Fruit fly (Drosophila melanogaster): ENCODE measurements around the gene GckIII.

The GckIII gene

dm6 chr3R:17072526-17073114 is 12.7 kb upstream of the GckIII start, which contains the start of the genes Ns1 and mRpS11 (continued):
- TF ChIP-seq pfk (GFP tag; optimal IDR thresholded peaks at IDR 0.05) (no peak), Nf-YC (tag; optimal IDR thresholded peaks at IDR 0.05) (peak; percentile 24), CG12071 (GFP tag; optimal IDR thresholded peaks at IDR 0.05) (no peak), Bteb2 (GFP tag; optimal IDR thresholded peaks at IDR 0.05) (no peak), disco-r (GFP tag; optimal IDR thresholded peaks at IDR 0.05) (peak; percentile 3), Trl (optimal IDR thresholded peaks at IDR 0.05) (no peak), Trl (GFP tag; optimal IDR thresholded peaks at IDR 0.05) (peak; percentile 39), sob (GFP tag; IDR thresholded peaks at IDR 0.05) (peak; percentile 58), nerfin-2 (GFP tag; IDR thresholded peaks at IDR 0.05; ENCODE audit: partially characterized antibody) (no peak), C15 (GFP tag; IDR thresholded peaks at IDR 0.05) (no peak), peb (GFP tag; IDR thresholded peaks at IDR 0.05) (no peak), D19A (tag; optimal IDR thresholded peaks at IDR 0.05) (peak; percentile 10), tup (GFP tag; optimal IDR thresholded peaks at IDR 0.05) (no peak), mld (GFP tag; IDR thresholded peaks at IDR 0.05; ENCODE audit: partially characterized antibody) (no peak), gsb (GFP tag; IDR thresholded peaks at IDR 0.05) (no peak), CG14965 (GFP tag; optimal IDR thresholded peaks at IDR 0.05; ENCODE audit: borderline replicate concordance) (no peak), CG7357 (GFP tag; IDR thresholded peaks at IDR 0.05) (no peak), CG18764 (GFP tag; optimal IDR thresholded peaks at IDR 0.05) (no peak), sr (GFP tag; IDR thresholded peaks at IDR 0.05) (no peak), sens (GFP tag) (peak; percentile 66), Awh (GFP tag; IDR thresholded peaks at IDR 0.05) (no peak), Hand (GFP tag; optimal IDR thresholded peaks at IDR 0.05) (no peak), CG13424 (tag; optimal IDR thresholded peaks at IDR 0.05) (peak; percentile 14), CG3726 (GFP tag; IDR thresholded peaks at IDR 0.05) (no peak), CG11456 (GFP tag; IDR thresholded peaks at IDR 0.05) (0 out of 3 replicates have a peak, but pooled peaks have one; percentile 44), HmgZ (tag; optimal IDR thresholded peaks at IDR 0.05) (peak; percentile 81), CG4617 (GFP tag; optimal IDR thresholded peaks at IDR 0.05; ENCODE audit: borderline replicate concordance) (peak; percentile 96), cato (GFP tag; optimal IDR thresholded peaks at IDR 0.05; ENCODE audit: borderline replicate concordance) (no peak), bsh (GFP tag; optimal IDR thresholded peaks at IDR 0.05) (no peak), bcd (GFP tag; optimal IDR thresholded peaks at IDR 0.05) (peak; percentile 14), aop (GFP tag; IDR thresholded peaks at IDR 0.05) (no peak), CG11723 (GFP tag; optimal IDR thresholded peaks at IDR 0.05) (no peak), CG11085 (GFP tag; IDR thresholded peaks at IDR 0.05) (no peak), Side (GFP tag; optimal IDR thresholded peaks at IDR 0.05) (peak; percentile 57), Antp (GFP tag; optimal IDR thresholded peaks at IDR 0.05) (peak; percentile 37), gcm2 (GFP tag; optimal IDR thresholded peaks at IDR 0.05) (no peak), slbo (GFP tag; IDR thresholded peaks at IDR 0.05) (peak; percentile 58), CG12104 (GFP tag; optimal IDR thresholded peaks at IDR 0.05) (peak; percentile 49), z (GFP tag; IDR thresholded peaks at IDR 0.05) (no peak), CG6791 (GFP tag; IDR thresholded peaks at IDR 0.05; ENCODE audit: partially characterized antibody) (peak; percentile 52; the same call in 2 of the 3 replicates), gcm (GFP tag; optimal IDR thresholded peaks at IDR 0.05) (no peak), Vsx1 (GFP tag; optimal IDR thresholded peaks at IDR 0.05) (no peak), CG10979 (tag; optimal IDR thresholded peaks at IDR 0.05) (peak; percentile 15), nmo (GFP tag; optimal IDR thresholded peaks at IDR 0.05) (peak; percentile 57), grn (GFP tag; optimal IDR thresholded peaks at IDR 0.05) (no peak), CG31441 (GFP tag; IDR thresholded peaks at IDR 0.05) (no peak), Xrp1 (GFP tag; IDR thresholded peaks at IDR 0.05) (peak; percentile 25; the same call in 1 of the 2 replicates), CG8478 (optimal IDR thresholded peaks at IDR 0.05) (no peak), CG14441 (GFP tag; IDR thresholded peaks at IDR 0.05) (no peak), sug (tag; optimal IDR thresholded peaks at IDR 0.05) (peak; percentile 54), CG11696 (GFP tag; IDR thresholded peaks at IDR 0.05) (no peak), dpn (GFP tag; optimal IDR thresholded peaks at IDR 0.05) (peak; percentile 29 to 52)
